Fruit fly (Drosophila melanogaster): ENCODE measurements around the gene CG15534.

CG15534 gene

DNA sequence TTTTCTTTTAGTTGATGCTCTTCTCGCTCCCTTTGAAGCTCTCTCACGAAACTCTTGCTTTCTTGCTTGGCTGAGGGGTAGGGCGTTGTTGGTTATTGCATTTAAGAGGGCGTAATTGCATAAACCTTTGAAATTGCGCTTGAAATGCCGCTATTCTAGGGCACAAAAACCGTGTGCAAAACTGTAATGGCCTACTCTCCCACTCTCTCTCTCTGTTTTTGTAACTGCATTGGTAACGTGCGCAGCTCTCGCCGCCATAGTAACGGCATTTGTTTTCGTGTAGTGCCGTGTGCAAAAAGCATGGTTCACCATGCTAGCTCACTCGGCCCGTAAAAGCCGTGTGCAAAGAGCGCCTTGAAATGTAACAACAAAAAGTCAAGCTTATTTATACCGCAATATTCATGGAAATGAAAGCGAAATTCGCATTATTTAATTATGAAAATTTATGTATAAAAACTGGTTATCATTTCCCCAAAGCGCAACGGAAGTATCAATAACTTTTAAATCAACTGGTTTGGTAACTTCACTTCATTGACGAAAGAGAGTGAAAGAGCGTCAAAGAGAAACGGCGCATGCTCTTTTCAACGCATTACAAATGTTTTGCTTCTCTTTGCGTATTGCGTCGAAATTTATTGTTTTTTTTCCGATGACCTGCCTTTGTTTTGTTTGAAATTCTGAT is 45.0 kb upstream of the CG15534 start (continued):
- TF ChIP-seq achi (GFP tag; optimal IDR thresholded peaks at IDR 0.05) (no peak), eg (GFP tag; IDR thresholded peaks at IDR 0.05) (peak; percentile 51; the same call in 1 of the 3 replicates), CG11762 (GFP tag; optimal IDR thresholded peaks at IDR 0.05; ENCODE audit: insufficient read depth) (no peak), spab (GFP tag; optimal IDR thresholded peaks at IDR 0.05) (no peak), CG3032 (tag; optimal IDR thresholded peaks at IDR 0.05) (no peak), fd85E (GFP tag; optimal IDR thresholded peaks at IDR 0.05) (peak; percentile 34), esn (GFP tag; optimal IDR thresholded peaks at IDR 0.05) (no peak), svp (GFP tag) (peak; percentile 88), Sox15 (GFP tag; optimal IDR thresholded peaks at IDR 0.05) (no peak), CG6792 (GFP tag; optimal IDR thresholded peaks at IDR 0.05) (no peak), Eip78C (GFP tag) (peak; percentile 77), acj6 (GFP tag; optimal IDR thresholded peaks at IDR 0.05) (no peak), pdm3 (GFP tag; optimal IDR thresholded peaks at IDR 0.05) (peak; percentile 2), CG10631 (GFP tag; optimal IDR thresholded peaks at IDR 0.05) (no peak), Hr4 (GFP tag; optimal IDR thresholded peaks at IDR 0.05) (peak; percentile 3), CG7368 (GFP tag; optimal IDR thresholded peaks at IDR 0.05) (no peak), lz (GFP tag; optimal IDR thresholded peaks at IDR 0.05) (no peak), vri (GFP tag; optimal IDR thresholded peaks at IDR 0.05) (peak; percentile 72), CG1621 (tag; optimal IDR thresholded peaks at IDR 0.05) (no peak), Hr39 (GFP tag; optimal IDR thresholded peaks at IDR 0.05) (no peak), CG11902 (GFP tag; optimal IDR thresholded peaks at IDR 0.05) (no peak), Ets96B (tag; optimal IDR thresholded peaks at IDR 0.05) (no peak)

DNA sequence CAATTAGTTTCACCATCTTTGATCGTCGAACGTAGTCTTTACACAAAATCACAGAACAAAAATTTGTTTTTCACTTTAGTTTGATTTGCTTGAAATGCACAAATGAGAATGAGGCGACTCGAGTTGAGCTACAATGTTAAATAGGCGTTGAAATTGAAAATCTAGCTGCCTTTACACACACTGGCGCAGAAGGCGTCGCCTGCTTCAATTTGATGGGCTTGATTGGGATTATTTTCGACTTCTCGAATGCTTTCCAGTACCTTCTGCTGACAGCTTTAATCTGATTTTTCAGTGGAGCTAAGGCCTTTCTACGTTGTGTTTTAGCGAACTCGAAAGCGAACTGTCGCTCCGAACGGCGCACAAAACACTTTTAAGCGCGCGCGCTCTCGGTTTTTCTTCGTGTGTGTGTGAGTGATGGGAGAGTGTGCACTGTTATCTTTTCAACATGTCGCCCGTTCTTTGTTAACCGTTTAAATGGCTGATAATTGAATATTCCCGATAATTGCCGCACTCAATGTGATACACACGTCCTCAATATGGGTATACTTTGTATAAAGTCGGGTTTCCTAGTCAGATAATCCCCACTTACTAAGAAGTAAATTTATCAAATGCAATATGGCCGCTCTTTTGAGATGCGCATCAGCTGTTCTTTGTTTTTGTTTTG is 44.2 kb upstream of the CG15534 start, which contains the start of the genes Fer2LCH and Fer1HCH:
Gene Fer2LCH (plus strand): TSS at position 290 of the 664 bp plus-strand sequence.
Gene Fer1HCH (minus strand): TSS at position 664 of the 664 bp plus-strand sequence.
- no peak for TF ChIP-seq Sox102F (GFP tag; optimal IDR thresholded peaks at IDR 0.05)
- no peak for TF ChIP-seq CG32006 (GFP tag; optimal IDR thresholded peaks at IDR 0.05)
- no peak for TF ChIP-seq CG10669 (GFP tag; optimal IDR thresholded peaks at IDR 0.05)
- no peak for TF ChIP-seq spab (GFP tag; optimal IDR thresholded peaks at IDR 0.05)
- no peak for TF ChIP-seq CG3919 (GFP tag; optimal IDR thresholded peaks at IDR 0.05)
- no peak for TF ChIP-seq CG3032 (tag; optimal IDR thresholded peaks at IDR 0.05)
- TF ChIP-seq Blimp-1 (GFP tag; optimal IDR thresholded peaks at IDR 0.05), result no peak

DNA sequence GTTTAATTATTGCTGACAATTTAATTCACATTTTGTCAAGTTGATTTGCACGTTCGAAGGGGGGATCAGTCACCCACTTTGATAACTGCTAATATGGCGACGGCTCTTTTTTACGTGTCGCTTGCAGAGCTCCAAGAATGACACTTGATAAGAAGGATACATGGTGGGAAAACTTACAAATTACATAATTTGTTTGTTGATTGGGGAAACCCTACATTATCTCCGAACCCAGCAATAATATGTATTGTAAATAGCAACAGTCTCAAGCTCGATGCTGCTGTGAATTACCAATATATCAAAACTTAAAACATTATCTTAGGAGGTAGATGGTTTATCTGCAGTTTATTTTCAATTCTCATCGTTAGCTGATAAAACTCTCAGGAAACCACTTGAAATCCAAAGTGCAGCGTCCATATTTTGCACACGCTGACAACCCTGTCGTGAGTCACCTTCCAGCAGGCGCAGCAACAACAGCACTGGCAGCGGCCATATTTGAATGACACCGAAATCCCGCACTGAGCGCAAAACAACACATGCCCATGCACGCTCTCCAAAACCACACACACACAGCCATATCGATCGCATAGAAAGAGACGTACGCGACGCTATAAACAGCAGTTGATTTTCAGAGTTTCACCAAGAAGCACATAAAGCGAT is 43.5 kb upstream of the CG15534 start:
- TF ChIP-seq lz (GFP tag; optimal IDR thresholded peaks at IDR 0.05), result peak; percentile 98
- peak; percentile 99 for TF ChIP-seq CG32006 (GFP tag; optimal IDR thresholded peaks at IDR 0.05)
- peak; percentile 90 for TF ChIP-seq CG1621 (tag; optimal IDR thresholded peaks at IDR 0.05)
- TF ChIP-seq CG11294 (GFP tag; IDR thresholded peaks at IDR 0.05), result peak; percentile 85
- peak; percentile 84 for TF ChIP-seq CG15336 (GFP tag; IDR thresholded peaks at IDR 0.05)
- TF ChIP-seq CG11902 (GFP tag; optimal IDR thresholded peaks at IDR 0.05), result peak; percentile 95
- peak; percentile 98 for TF ChIP-seq fd59A (GFP tag; optimal IDR thresholded peaks at IDR 0.05)
- peak; percentile 95 for TF ChIP-seq CG10669 (GFP tag; optimal IDR thresholded peaks at IDR 0.05)
- peak; percentile 90 for TF ChIP-seq eg (GFP tag; IDR thresholded peaks at IDR 0.05)
- peak; percentile 85 for TF ChIP-seq Eip93F (GFP tag; optimal IDR thresholded peaks at IDR 0.05)
- peak; percentile 85 for TF ChIP-seq fkh (GFP tag; optimal IDR thresholded peaks at IDR 0.05)
- TF ChIP-seq CG6163 (GFP tag; IDR thresholded peaks at IDR 0.05), result peak; percentile 89
- peak; percentile 96 for TF ChIP-seq Met (GFP tag; optimal IDR thresholded peaks at IDR 0.05)
- peak; percentile 97 for TF ChIP-seq CG4318 (GFP tag; optimal IDR thresholded peaks at IDR 0.05)
- peak; percentile 84 for TF ChIP-seq Gug (GFP tag; IDR thresholded peaks at IDR 0.05)
- peak; percentile 97 for TF ChIP-seq CG6276 (GFP tag; optimal IDR thresholded peaks at IDR 0.05)
- peak; percentile 96 for TF ChIP-seq Sox14 (GFP tag; optimal IDR thresholded peaks at IDR 0.05)
- peak; percentile 99 for TF ChIP-seq svp (GFP tag)
- TF ChIP-seq dsx (GFP tag; optimal IDR thresholded peaks at IDR 0.05; ENCODE audit: poor library complexity, severe bottlenecking), result peak; percentile 83
- peak; percentile 95 for TF ChIP-seq CG3032 (tag; optimal IDR thresholded peaks at IDR 0.05)
- TF ChIP-seq dac (GFP tag; optimal IDR thresholded peaks at IDR 0.05), result peak; percentile 93
- peak; percentile 99 for TF ChIP-seq Eip78C (GFP tag)
- TF ChIP-seq Ets96B (tag; optimal IDR thresholded peaks at IDR 0.05), result peak; percentile 93
- peak; percentile 98 for TF ChIP-seq CG31627 (GFP tag; optimal IDR thresholded peaks at IDR 0.05)
- peak; percentile 97 for TF ChIP-seq acj6 (GFP tag; optimal IDR thresholded peaks at IDR 0.05)
- TF ChIP-seq OdsH (GFP tag; optimal IDR thresholded peaks at IDR 0.05), result peak; percentile 96
- TF ChIP-seq CG7368 (GFP tag; optimal IDR thresholded peaks at IDR 0.05), result peak; percentile 92
- peak; percentile 46 for TF ChIP-seq Hr38 (GFP tag; optimal IDR thresholded peaks at IDR 0.05)
- peak; percentile 95 for TF ChIP-seq achi (GFP tag; optimal IDR thresholded peaks at IDR 0.05)
